Worm (Caenorhabditis elegans) whole organism, L3 larva: ENCODE measurements around the gene sel-12.

Experiments
- ZK546.5 ChIP-seq: sonication (generic microtip); optimal IDR thresholded peaks from 2 replicates; lab custom pipeline; 2017; ENCODE audit warnings: missing biosample characterization, missing genetic modification characterization
- nhr-28 ChIP-seq: fragments of 150-350 bp; optimal IDR thresholded peaks from 2 replicates; lab custom pipeline; 2014; ENCODE audit warnings: missing biosample characterization, missing genetic modification characterization

DNA sequence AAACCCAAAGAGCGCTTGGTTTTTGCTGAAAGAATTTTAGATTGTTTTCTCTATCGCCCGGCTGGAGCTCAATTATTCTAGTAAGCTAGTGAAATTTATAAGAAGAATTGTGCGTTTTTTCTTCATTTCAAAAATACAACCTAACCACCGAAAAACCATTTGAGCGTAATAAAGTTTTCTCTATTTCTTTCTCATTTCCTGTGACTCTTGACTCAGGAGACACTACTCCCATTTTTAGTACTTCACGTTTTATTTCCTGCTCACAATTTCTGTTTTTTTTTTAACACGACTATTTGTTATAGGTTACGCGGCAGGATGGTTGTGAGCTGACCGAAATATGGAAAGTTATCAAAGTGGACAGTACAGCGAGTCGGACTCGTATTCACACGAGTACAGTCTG, 2.7 kb upstream of the sel-12 start, which contains the start of gene F35H12.6:
- TF ChIP-seq ZK546.5 (tag; lab: Kevin White, UChicago) (no peak), nhr-28 (tag; lab: Kevin White, UChicago) (no peak)
